Worm (Caenorhabditis elegans): ENCODE results near the gene srh-61.

The srh-61 gene

ce11 chrII:12518809-12519344, 2.7 kb upstream of the srh-61 start, which contains the start of gene srh-70:
Gene srh-70 (minus strand): TSS chrII:12518859.
- TF ChIP-seq unc-62 (GFP tag; optimal IDR thresholded peaks at IDR 0.05), result no peak

ce11 chrII:12518008-12518407, 1.8 kb upstream of the srh-61 start:
- TF ChIP-seq unc-62 (GFP tag; optimal IDR thresholded peaks at IDR 0.05), result no peak

ce11 chrII:12514620-12515019, 1.6 kb downstream of the srh-61 start, which contains the start of gene srh-69:
Gene srh-69 (minus strand): TSS chrII:12514720.
- TF ChIP-seq unc-62 (GFP tag; optimal IDR thresholded peaks at IDR 0.05), result no peak

- no peak for TF ChIP-seq unc-62 (GFP tag; optimal IDR thresholded peaks at IDR 0.05)
These were observed 4.3 kb downstream of the srh-61 start, which contains the start of gene srh-73 for ce11 chrII:12511866-12512265. Gene srh-73 (plus strand): TSS chrII:12512166.

- no peak for TF ChIP-seq unc-62 (GFP tag; optimal IDR thresholded peaks at IDR 0.05)
These were observed 7.6 kb downstream of the srh-61 start, which contains the start of gene srh-67 for ce11 chrII:12508650-12509049. Gene srh-67 (plus strand): TSS chrII:12508950.

ce11 chrII:12507038-12507437, 9.2 kb downstream of the srh-61 start, which contains the start of gene srh-68:
Gene srh-68 (plus strand): TSS chrII:12507338.
- no peak for TF ChIP-seq unc-62 (GFP tag; optimal IDR thresholded peaks at IDR 0.05)

- TF ChIP-seq unc-62 (GFP tag; optimal IDR thresholded peaks at IDR 0.05), result no peak
These were observed 9.7 kb downstream of the srh-61 start for ce11 chrII:12506511-12506910.

ce11 chrII:12502784-12503183, 13.4 kb downstream of the srh-61 start, which contains the start of gene ador-1:
Gene ador-1 (minus strand): TSS chrII:12502884.
- TF ChIP-seq unc-62 (GFP tag; optimal IDR thresholded peaks at IDR 0.05), result no peak

- no peak for TF ChIP-seq unc-62 (GFP tag; optimal IDR thresholded peaks at IDR 0.05)
These were observed 16.2 kb downstream of the srh-61 start for ce11 chrII:12499969-12500368.

- no peak for TF ChIP-seq unc-62 (GFP tag; optimal IDR thresholded peaks at IDR 0.05)
These were observed 19.2 kb downstream of the srh-61 start, which contains the start of gene T21B4.3 for ce11 chrII:12496981-12497380. Gene T21B4.3 (minus strand): TSS chrII:12497081.

- no peak for TF ChIP-seq unc-62 (GFP tag; optimal IDR thresholded peaks at IDR 0.05)
These were observed 21.6 kb downstream of the srh-61 start, which contains the start of gene col-85 for ce11 chrII:12494556-12495131. Gene col-85 (minus strand): TSS chrII:12495095.

ce11 chrII:12494067-12494477, 22.1 kb downstream of the srh-61 start:
- no peak for TF ChIP-seq unc-62 (GFP tag; optimal IDR thresholded peaks at IDR 0.05)

ce11 chrII:12491936-12492335, 24.3 kb downstream of the srh-61 start, which contains the start of gene srz-6:
Gene srz-6 (plus strand): TSS chrII:12492236.
- no peak for TF ChIP-seq unc-62 (GFP tag; optimal IDR thresholded peaks at IDR 0.05)

- no peak for TF ChIP-seq unc-62 (GFP tag; optimal IDR thresholded peaks at IDR 0.05)
These were observed 26.3 kb downstream of the srh-61 start, which contains the start of gene T21B4.15 for ce11 chrII:12489903-12490302. Gene T21B4.15 (plus strand): TSS chrII:12490203.

- TF ChIP-seq unc-62 (GFP tag; optimal IDR thresholded peaks at IDR 0.05), result no peak
These were observed 27.4 kb downstream of the srh-61 start for ce11 chrII:12488810-12489209.

ce11 chrII:12485060-12485459, 31.2 kb downstream of the srh-61 start, which contains the start of gene F15A4.10:
Gene F15A4.10 (minus strand): TSS chrII:12485160.
- TF ChIP-seq unc-62 (GFP tag; optimal IDR thresholded peaks at IDR 0.05), result no peak

ce11 chrII:12482622-12483021, 33.6 kb downstream of the srh-61 start, which contains the start of gene fbxb-102:
Gene fbxb-102 (plus strand): TSS chrII:12482922.
- no peak for TF ChIP-seq unc-62 (GFP tag; optimal IDR thresholded peaks at IDR 0.05)
